Fruit fly (Drosophila melanogaster): Measurements from ENCODE around the gene CG7239.
A peak's percentile ranks its signal among the peaks of the same experiment; 100 is the strongest.

DNA sequence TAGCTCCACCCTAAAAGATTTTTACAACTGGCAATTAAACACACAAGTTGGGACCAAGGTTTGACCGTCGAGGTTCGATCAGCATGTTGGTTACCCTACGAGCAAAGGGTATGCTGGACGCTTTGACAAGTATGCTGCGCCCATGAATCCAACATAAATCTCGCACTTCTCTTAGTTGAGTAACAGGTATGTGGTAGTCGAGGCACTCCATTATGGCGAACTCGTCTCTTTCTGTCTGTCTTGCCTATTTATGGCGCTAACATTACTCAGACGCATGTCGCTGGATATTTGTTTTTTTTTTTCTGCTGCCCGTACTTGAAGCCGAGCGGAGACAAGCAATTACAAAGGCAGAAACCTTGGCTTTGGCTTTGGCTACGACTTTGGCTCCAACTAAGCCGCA, 20.8 kb upstream of the CG7239 start:
- TF ChIP-seq Pif1B (GFP tag; optimal IDR thresholded peaks at IDR 0.05) (peak; percentile 36), CG12605 (GFP tag; IDR thresholded peaks at IDR 0.05) (no peak), CG8301 (tag; optimal IDR thresholded peaks at IDR 0.05) (peak; percentile 11), CG32121 (GFP tag; IDR thresholded peaks at IDR 0.05) (no peak), CG4496 (GFP tag; IDR thresholded peaks at IDR 0.05) (peak; percentile 36; the same call in 2 of the 3 replicates), CG15710 (tag; optimal IDR thresholded peaks at IDR 0.05) (peak; percentile 20), Ets98B (GFP tag; IDR thresholded peaks at IDR 0.05) (no peak), Pif1A (GFP tag; optimal IDR thresholded peaks at IDR 0.05) (peak; percentile 18), fd96Ca (GFP tag; IDR thresholded peaks at IDR 0.05) (no peak; the same call in 2 of the 3 replicates)
